Fruit fly (Drosophila melanogaster): ENCODE results near the gene CG31798.

DNA sequence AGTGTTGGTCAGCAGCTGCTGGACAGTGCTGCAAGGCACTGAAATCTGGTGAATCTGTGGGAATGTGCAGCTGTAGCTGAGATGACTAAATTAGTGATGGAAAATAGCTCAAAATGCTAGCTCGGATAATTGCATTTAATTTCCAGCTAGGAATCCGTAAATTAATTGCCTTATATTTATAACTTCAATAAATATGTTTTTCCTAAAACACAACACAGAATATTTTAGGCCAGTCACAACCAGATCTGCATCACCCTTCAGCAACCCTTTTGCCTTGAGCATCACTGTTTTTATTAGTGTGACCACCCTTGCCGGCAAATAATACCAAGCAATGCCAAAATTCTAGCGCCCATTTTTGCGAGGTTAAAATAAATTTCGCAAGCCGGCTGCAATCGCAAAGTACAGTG is 50.8 kb downstream of the CG31798 start, which contains the start of gene Hs2st:
- peak; percentile 96 for TF ChIP-seq CG14711 (tag; optimal IDR thresholded peaks at IDR 0.05)
- TF ChIP-seq ovo (GFP tag; optimal IDR thresholded peaks at IDR 0.05): peak; percentile 92
- peak; percentile 98 for TF ChIP-seq toe (GFP tag; optimal IDR thresholded peaks at IDR 0.05)
- TF ChIP-seq kay (GFP tag; ENCODE audit: borderline replicate concordance): no peak
- peak; percentile 96 for TF ChIP-seq Hr96 (GFP tag; optimal IDR thresholded peaks at IDR 0.05)
- TF ChIP-seq CG33017 (tag; optimal IDR thresholded peaks at IDR 0.05): peak; percentile 85
- no peak for TF ChIP-seq cnc (optimal IDR thresholded peaks at IDR 0.05)
